Worm (Caenorhabditis elegans) whole organism, L3 larva: ENCODE data around the gene F46C8.8.

ENCODE experiments used
- aly-2 ChIP-seq: fragments of 150-350 bp; optimal IDR thresholded peaks from 2 replicates; lab custom pipeline; 2014; ENCODE audit warnings: missing biosample characterization, missing genetic modification characterization
- ama-1 ChIP-seq: fragments of 150-350 bp; optimal IDR thresholded peaks from 2 replicates; lab custom pipeline; 2018
- ceh-16 ChIP-seq: sonication (generic microtip); optimal IDR thresholded peaks from 2 replicates; lab custom pipeline; 2017; ENCODE audit warnings: missing biosample characterization, missing genetic modification characterization
- ceh-9 ChIP-seq: sonication (generic microtip); optimal IDR thresholded peaks from 2 replicates; lab custom pipeline; 2018; ENCODE audit warnings: missing biosample characterization, missing genetic modification characterization
- egl-27 ChIP-seq: sonication (generic microtip); optimal IDR thresholded peaks from 4 replicates; lab custom pipeline; 2017; ENCODE audit warnings: missing biosample characterization, missing genetic modification reagents, missing genetic modification characterization
- egl-5 ChIP-seq: fragments of 150-350 bp; optimal IDR thresholded peaks from 2 replicates; lab custom pipeline; 2017; ENCODE audit warnings: missing biosample characterization, missing genetic modification reagents, missing genetic modification characterization, inconsistent platforms
- elt-2 ChIP-seq: sonication (generic microtip); optimal IDR thresholded peaks from 2 replicates; lab custom pipeline; 2016; ENCODE audit warnings: missing genetic modification reagents, mild to moderate bottlenecking, missing genetic modification characterization, missing compliant biosample characterization
- elt-3 ChIP-seq, 3 experiments: fragments of 150-350 bp in 1 of 3; sonication (generic microtip) in 2 of 3; optimal IDR thresholded peaks; 2 replicates in 2 of 3; 4 replicates in 1 of 3; lab custom pipeline; 2014 to 2017; ENCODE audit warnings: missing biosample characterization in 3 of 3, missing genetic modification characterization in 3 of 3
- eor-1 ChIP-seq, 2 experiments: fragments of 150-350 bp; optimal IDR thresholded peaks; 2 replicates each; lab custom pipeline; 2014 to 2018; ENCODE audit warnings: missing biosample characterization in 2 of 2, missing genetic modification characterization in 2 of 2
- fkh-10 ChIP-seq: sonication (generic microtip); optimal IDR thresholded peaks from 2 replicates; lab custom pipeline; 2017; ENCODE audit warnings: missing biosample characterization, missing genetic modification reagents, missing genetic modification characterization
- fkh-2 ChIP-seq: fragments of 150-350 bp; optimal IDR thresholded peaks from 2 replicates; lab custom pipeline; 2014; ENCODE audit warnings: missing biosample characterization, missing genetic modification reagents, missing genetic modification characterization
- hmg-11 ChIP-seq: sonication (generic microtip); optimal IDR thresholded peaks from 2 replicates; lab custom pipeline; 2016; ENCODE audit warnings: missing genetic modification characterization, missing compliant biosample characterization
- jun-1 ChIP-seq: fragments of 150-350 bp; optimal IDR thresholded peaks from 2 replicates; lab custom pipeline; 2014; ENCODE audit warnings: missing biosample characterization, missing genetic modification reagents, missing genetic modification characterization
- lin-15B ChIP-seq: fragments of 150-350 bp; optimal IDR thresholded peaks from 2 replicates; lab custom pipeline; 2014; ENCODE audit warnings: missing biosample characterization, missing genetic modification characterization
- lin-39 ChIP-seq: fragments of 150-350 bp; optimal IDR thresholded peaks from 2 replicates; lab custom pipeline; 2018; ENCODE audit warnings: missing biosample characterization, missing genetic modification reagents, missing genetic modification characterization
- lsy-12 ChIP-seq: sonication (generic microtip); optimal IDR thresholded peaks from 2 replicates; lab custom pipeline; 2016; ENCODE audit warnings: mild to moderate bottlenecking, missing genetic modification characterization, missing compliant biosample characterization
- mdl-1 ChIP-seq: fragments of 150-350 bp; optimal IDR thresholded peaks from 2 replicates; lab custom pipeline; 2014; ENCODE audit warnings: missing biosample characterization, missing genetic modification characterization
- mml-1 ChIP-seq: fragments of 150-350 bp; sonication (generic microtip); optimal IDR thresholded peaks from 3 replicates; lab custom pipeline; 2014; ENCODE audit warnings: missing biosample characterization, missing genetic modification characterization
- nfya-1 ChIP-seq: sonication (generic microtip); optimal IDR thresholded peaks from 2 replicates; lab custom pipeline; 2017; ENCODE audit warnings: missing genetic modification characterization, mild to moderate bottlenecking, missing compliant biosample characterization, antibody characterized with exemption, moderate library complexity; ENCODE audit not compliant: insufficient read depth
- nhr-12 ChIP-seq: fragments of 150-350 bp; optimal IDR thresholded peaks from 2 replicates; lab custom pipeline; 2014; ENCODE audit warnings: missing biosample characterization, missing genetic modification characterization
- nhr-23 ChIP-seq: fragments of 150-350 bp; optimal IDR thresholded peaks from 2 replicates; lab custom pipeline; 2014; ENCODE audit warnings: missing biosample characterization, missing genetic modification reagents, missing genetic modification characterization
- nhr-237 ChIP-seq: fragments of 150-350 bp; optimal IDR thresholded peaks from 2 replicates; lab custom pipeline; 2014; ENCODE audit warnings: missing biosample characterization, missing genetic modification characterization
- nhr-25 ChIP-seq: sonication (generic microtip); optimal IDR thresholded peaks from 2 replicates; lab custom pipeline; 2017; ENCODE audit warnings: missing biosample characterization, missing genetic modification characterization
- nhr-28 ChIP-seq: fragments of 150-350 bp; optimal IDR thresholded peaks from 2 replicates; lab custom pipeline; 2014; ENCODE audit warnings: missing biosample characterization, missing genetic modification characterization
- nhr-43 ChIP-seq: sonication (generic microtip); optimal IDR thresholded peaks from 2 replicates; lab custom pipeline; 2016; ENCODE audit warnings: mild to moderate bottlenecking, missing genetic modification characterization, missing compliant biosample characterization; ENCODE audit not compliant: poor library complexity, severe bottlenecking
- nhr-76 ChIP-seq: fragments of 150-350 bp; sonication (generic microtip); optimal IDR thresholded peaks from 5 replicates; lab custom pipeline; 2014; ENCODE audit warnings: missing biosample characterization, missing genetic modification characterization
- nhr-77 ChIP-seq: fragments of 150-350 bp; optimal IDR thresholded peaks from 2 replicates; lab custom pipeline; 2014; ENCODE audit warnings: missing biosample characterization, missing genetic modification characterization
- pqm-1 ChIP-seq: fragments of 150-350 bp; optimal IDR thresholded peaks from 2 replicates; lab custom pipeline; 2017; ENCODE audit warnings: missing biosample characterization, missing genetic modification characterization, inconsistent platforms
- sea-2 ChIP-seq: fragments of 150-350 bp; sonication (generic microtip); optimal IDR thresholded peaks from 4 replicates; lab custom pipeline; 2014; ENCODE audit warnings: missing biosample characterization, missing genetic modification reagents, missing genetic modification characterization
- skn-1 ChIP-seq: fragments of 150-350 bp; optimal IDR thresholded peaks from 2 replicates; lab custom pipeline; 2014; ENCODE audit warnings: missing biosample characterization, missing genetic modification characterization
- snpc-4 ChIP-seq: fragments of 150-350 bp; optimal IDR thresholded peaks from 2 replicates; lab custom pipeline; 2014; ENCODE audit warnings: missing biosample characterization, missing genetic modification characterization
- tbx-2 ChIP-seq: sonication (generic microtip); optimal IDR thresholded peaks from 2 replicates; lab custom pipeline; 2016; ENCODE audit warnings: mild to moderate bottlenecking, missing genetic modification characterization, missing compliant biosample characterization
- unc-39 ChIP-seq: sonication (generic microtip); optimal IDR thresholded peaks from 4 replicates; lab custom pipeline; 2017; ENCODE audit warnings: missing biosample characterization, missing genetic modification characterization
- unc-62 ChIP-seq: fragments of 150-350 bp; sonication (generic microtip); optimal IDR thresholded peaks from 4 replicates; lab custom pipeline; 2014; ENCODE audit warnings: missing biosample characterization, missing genetic modification reagents, missing genetic modification characterization
- zag-1 ChIP-seq: fragments of 150-350 bp; optimal IDR thresholded peaks from 2 replicates; lab custom pipeline; 2014; ENCODE audit warnings: missing biosample characterization, missing genetic modification characterization
- ztf-11 ChIP-seq: fragments of 150-350 bp; optimal IDR thresholded peaks from 2 replicates; lab custom pipeline; 2014; ENCODE audit warnings: missing biosample characterization, missing genetic modification characterization
- ztf-4 ChIP-seq: fragments of 150-350 bp; optimal IDR thresholded peaks from 2 replicates; lab custom pipeline; 2014; ENCODE audit warnings: missing biosample characterization, missing genetic modification characterization

F46C8.8 gene

ce11 chrX:7553331-7553730 is 895 bp downstream of the F46C8.8 start:
- no peak for TF ChIP-seq ztf-4 (tag; lab: Kevin White, UChicago)
- peak; percentile 18 for TF ChIP-seq nhr-43 (tag; lab: Kevin White, UChicago)
- peak; percentile 18 for TF ChIP-seq nhr-25 (tag; lab: Kevin White, UChicago)
- TF ChIP-seq sea-2 (GFP tag; lab: Kevin White, UChicago), result no peak

ce11 chrX:7550452-7550851 is 3.8 kb downstream of the F46C8.8 start:
- peak; percentile 42 for TF ChIP-seq nhr-43 (tag; lab: Kevin White, UChicago)
- TF ChIP-seq nhr-25 (tag; lab: Kevin White, UChicago), result peak; percentile 15
- no peak for TF ChIP-seq lin-39 (tag; lab: Kevin White, UChicago)

- TF ChIP-seq ama-1 (lab: Kevin White, UChicago), result no peak
- no peak for TF ChIP-seq mdl-1 (tag; lab: Kevin White, UChicago)
- TF ChIP-seq ceh-9, result no peak
- TF ChIP-seq, all 47 proteins: peak for 0
These were observed 6.1 kb downstream of the F46C8.8 start, which contains the start of gene F46C8.1 for ce11 chrX:7548158-7548557. Gene F46C8.1, plus strand, starts transcription at chrX:7548458.

ce11 chrX:7547696-7548095 is 6.5 kb downstream of the F46C8.8 start:
- no peak for TF ChIP-seq unc-62
- TF ChIP-seq jun-1 (tag; lab: Kevin White, UChicago), result no peak
- no peak for TF ChIP-seq egl-5 (tag; lab: Kevin White, UChicago)
- TF ChIP-seq lin-15B (tag; lab: Kevin White, UChicago), result no peak
- TF ChIP-seq zag-1 (tag; lab: Kevin White, UChicago), result no peak
- no peak for TF ChIP-seq nhr-23 (tag; lab: Kevin White, UChicago)
- no peak for TF ChIP-seq nhr-28 (tag; lab: Kevin White, UChicago)
- TF ChIP-seq nhr-77 (tag; lab: Kevin White, UChicago), result no peak
- TF ChIP-seq nhr-12 (tag; lab: Kevin White, UChicago), result no peak
- no peak for TF ChIP-seq fkh-10 (GFP tag; lab: Kevin White, UChicago)
- no peak for TF ChIP-seq elt-2 (tag; lab: Kevin White, UChicago)
- TF ChIP-seq lsy-12, result no peak

ce11 chrX:7546509-7546908 is 7.7 kb downstream of the F46C8.8 start, which contains the start of gene col-174:
Gene col-174, plus strand, starts transcription at chrX:7546809.
- TF ChIP-seq pqm-1 (tag; lab: Kevin White, UChicago) (no peak), elt-2 (tag; lab: Kevin White, UChicago) (no peak), nfya-1 (tag; lab: Kevin White, UChicago) (no peak), snpc-4 (tag; lab: Kevin White, UChicago) (no peak), nhr-237 (tag; lab: Kevin White, UChicago) (no peak), ztf-11 (tag; lab: Kevin White, UChicago) (no peak), zag-1 (tag; lab: Kevin White, UChicago) (no peak), fkh-2 (tag; lab: Kevin White, UChicago) (no peak), nhr-12 (tag; lab: Kevin White, UChicago) (no peak), unc-39 (no peak), tbx-2 (tag; lab: Kevin White, UChicago) (no peak), egl-27 (no peak), lin-15B (tag; lab: Kevin White, UChicago) (no peak), unc-62 (no peak), ztf-4 (tag; lab: Kevin White, UChicago) (no peak), ceh-9 (no peak), elt-3 (tag; optimal IDR thresholded peaks at IDR 0.05; lab: Kevin White, UChicago) (no peak), jun-1 (tag; lab: Kevin White, UChicago) (no peak), mml-1 (tag; lab: Kevin White, UChicago) (no peak)

ce11 chrX:7541078-7541477 is 13.1 kb downstream of the F46C8.8 start:
- TF ChIP-seq elt-3 (tag; optimal IDR thresholded peaks at IDR 0.05; lab: Kevin White, UChicago) (no peak), egl-27 (no peak), nhr-25 (tag; lab: Kevin White, UChicago) (no peak), eor-1 (tag; optimal IDR thresholded peaks at IDR 0.05; lab: Kevin White, UChicago) (no peak), unc-39 (no peak), skn-1 (tag; lab: Kevin White, UChicago) (no peak), fkh-10 (GFP tag; lab: Kevin White, UChicago) (no peak), nfya-1 (tag; lab: Kevin White, UChicago) (no peak), ceh-16 (tag; lab: Kevin White, UChicago) (no peak), ceh-9 (no peak), aly-2 (tag; lab: Kevin White, UChicago) (no peak), hmg-11 (tag; lab: Kevin White, UChicago) (no peak), nhr-76 (tag; lab: Kevin White, UChicago) (no peak), ztf-11 (tag; lab: Kevin White, UChicago) (no peak), ama-1 (lab: Kevin White, UChicago) (no peak)
